Fruit fly (Drosophila melanogaster) whole organism, embryonic: ENCODE data around the gene CG18135.
A peak's percentile ranks its signal among the peaks of the same experiment; 100 is the strongest.

Experiments used
- Adf1 ChIP-seq: fragments of 200-800 bp; sonication (Bioruptor generic); IDR thresholded peaks from 2 replicates; pipeline ENCODE4 v1.3.6; 2022; ENCODE audit warnings: missing biosample characterization, missing genetic modification characterization
- B-H2 ChIP-seq: fragments of 200-800 bp; sonication (Bioruptor generic); optimal IDR thresholded peaks from 2 replicates; lab custom pipeline; 2018; ENCODE audit warnings: missing biosample characterization, mild to moderate bottlenecking, missing genetic modification characterization
- CG10979 ChIP-seq: fragments of 200-800 bp; sonication (Bioruptor generic); optimal IDR thresholded peaks from 2 replicates; lab custom pipeline; 2018; ENCODE audit warnings: missing biosample characterization, mild to moderate bottlenecking, missing genetic modification characterization, moderate library complexity
- CG11723 ChIP-seq: fragments of 200-800 bp; sonication (Bioruptor generic); optimal IDR thresholded peaks from 2 replicates; lab custom pipeline; 2017; ENCODE audit warnings: missing biosample characterization, mild to moderate bottlenecking, missing genetic modification characterization
- CG15601 ChIP-seq: fragments of 200-800 bp; sonication (Bioruptor generic); optimal IDR thresholded peaks from 3 replicates; lab custom pipeline; 2019; ENCODE audit warnings: missing biosample characterization, mild to moderate bottlenecking, missing genetic modification characterization, moderate library complexity
- CG16779 ChIP-seq: fragments of 200-800 bp; sonication (Bioruptor generic); IDR thresholded peaks from 2 replicates; pipeline ENCODE4 v1.3.6; 2022; ENCODE audit warnings: missing biosample characterization, missing genetic modification characterization
- CG17186 ChIP-seq: fragments of 200-800 bp; sonication (Bioruptor generic); optimal IDR thresholded peaks from 3 replicates; lab custom pipeline; 2017; ENCODE audit warnings: missing biosample characterization, missing genetic modification reagents, missing genetic modification characterization
- CG17385 ChIP-seq: fragments of 200-800 bp; sonication (Bioruptor generic); optimal IDR thresholded peaks from 3 replicates; lab custom pipeline; 2018; ENCODE audit warnings: missing biosample characterization, mild to moderate bottlenecking, missing genetic modification characterization
- CG31224 ChIP-seq: fragments of 200-800 bp; sonication (Bioruptor generic); IDR thresholded peaks from 2 replicates; pipeline ENCODE4 v1.3.6; 2022; ENCODE audit warnings: missing biosample characterization, missing genetic modification characterization
- CG31365 ChIP-seq: fragments of 200-800 bp; sonication (Bioruptor generic); optimal IDR thresholded peaks from 2 replicates; lab custom pipeline; 2018; ENCODE audit warnings: missing biosample characterization, mild to moderate bottlenecking, missing genetic modification characterization
- CG32532 ChIP-seq: fragments of 200-800 bp; sonication (Bioruptor generic); IDR thresholded peaks from 2 replicates; pipeline ENCODE4 v1.3.6; 2022; ENCODE audit warnings: missing biosample characterization, missing genetic modification characterization
- CG32772 ChIP-seq: fragments of 200-800 bp; sonication (Bioruptor generic); IDR thresholded peaks from 2 replicates; pipeline ENCODE4 v1.3.6; 2022; ENCODE audit warnings: missing biosample characterization, missing genetic modification characterization
- CG3726 ChIP-seq: fragments of 200-800 bp; sonication (Bioruptor generic); IDR thresholded peaks from 3 replicates; pipeline ENCODE4, ENCODE4 v1.3.6; 2022; ENCODE audit warnings: missing biosample characterization, missing genetic modification characterization
- CG6272 ChIP-seq: fragments of 200-800 bp; sonication (Bioruptor generic); IDR thresholded peaks from 2 replicates; pipeline ENCODE4 v1.3.6; 2022; ENCODE audit warnings: missing biosample characterization, missing genetic modification characterization
- CG7987 ChIP-seq: fragments of 200-800 bp; sonication (Bioruptor generic); optimal IDR thresholded peaks from 2 replicates; lab custom pipeline; 2018; ENCODE audit warnings: missing biosample characterization, mild to moderate bottlenecking, missing genetic modification characterization, moderate library complexity
- CG9437 ChIP-seq: fragments of 200-800 bp; sonication (Bioruptor generic); optimal IDR thresholded peaks from 2 replicates; lab custom pipeline; 2018; ENCODE audit warnings: missing biosample characterization, mild to moderate bottlenecking, missing genetic modification characterization
- CkIIα-i1 ChIP-seq: fragments of 200-800 bp; sonication (Bioruptor generic); IDR thresholded peaks from 2 replicates; pipeline ENCODE4 v1.3.6; 2022; ENCODE audit warnings: missing biosample characterization, missing genetic modification characterization
- D19A ChIP-seq: fragments of 200-800 bp; optimal IDR thresholded peaks from 3 replicates; lab custom pipeline; 2019; ENCODE audit warnings: missing biosample characterization, mild to moderate bottlenecking, missing genetic modification characterization, moderate library complexity
- ERR ChIP-seq: fragments of 200-800 bp; sonication (Bioruptor generic); optimal IDR thresholded peaks from 2 replicates; lab custom pipeline; 2016; ENCODE audit warnings: missing biosample characterization, missing genetic modification characterization
- HLH4C ChIP-seq: fragments of 200-800 bp; sonication (Bioruptor generic); IDR thresholded peaks from 3 replicates; pipeline ENCODE4 v1.3.6; 2022; ENCODE audit warnings: missing biosample characterization, missing genetic modification characterization; ENCODE audit not compliant: partially characterized antibody
- Max ChIP-seq: fragments of 200-800 bp; sonication (Bioruptor generic); optimal IDR thresholded peaks from 2 replicates; lab custom pipeline; 2016; ENCODE audit warnings: missing biosample characterization, mild to moderate bottlenecking, missing genetic modification characterization
- Nf-YB ChIP-seq: fragments of 200-800 bp; sonication (Bioruptor generic); optimal IDR thresholded peaks from 3 replicates; lab custom pipeline; 2019; ENCODE audit warnings: missing biosample characterization, mild to moderate bottlenecking, missing genetic modification characterization, moderate library complexity
- Spps ChIP-seq: fragments of 200-800 bp; sonication (Bioruptor generic); optimal IDR thresholded peaks from 2 replicates; lab custom pipeline; 2018; ENCODE audit warnings: missing biosample characterization, mild to moderate bottlenecking, missing genetic modification characterization
- al ChIP-seq: fragments of 200-800 bp; sonication (Bioruptor generic); IDR thresholded peaks from 2 replicates; pipeline ENCODE4 v1.3.6; 2022; ENCODE audit warnings: missing biosample characterization, missing genetic modification characterization
- amos ChIP-seq: fragments of 200-800 bp; sonication (Bioruptor generic); IDR thresholded peaks from 2 replicates; pipeline ENCODE4 v1.3.6; 2022; ENCODE audit warnings: missing biosample characterization, missing genetic modification characterization; ENCODE audit not compliant: partially characterized antibody
- ash1 ChIP-seq: fragments of 200-800 bp; sonication (Bioruptor generic); optimal IDR thresholded peaks from 2 replicates; lab custom pipeline; 2018; ENCODE audit warnings: missing biosample characterization, mild to moderate bottlenecking, missing genetic modification characterization
- chinmo ChIP-seq: fragments of 200-800 bp; sonication (Bioruptor generic); IDR thresholded peaks from 4 replicates; pipeline ENCODE4 v1.3.6; 2022; ENCODE audit warnings: missing biosample characterization, missing genetic modification characterization; ENCODE audit not compliant: partially characterized antibody
- chn ChIP-seq: fragments of 200-800 bp; sonication (Bioruptor generic); optimal IDR thresholded peaks from 2 replicates; lab custom pipeline; 2016; ENCODE audit warnings: missing biosample characterization, missing genetic modification characterization
- ci ChIP-seq: fragments of 200-800 bp; sonication (Bioruptor generic); IDR thresholded peaks from 3 replicates; pipeline ENCODE4 v1.3.6; 2022; ENCODE audit warnings: missing biosample characterization, missing genetic modification characterization
- crol ChIP-seq: fragments of 200-800 bp; sonication (Bioruptor generic); IDR thresholded peaks from 2 replicates; pipeline ENCODE4 v1.3.6; 2022; ENCODE audit warnings: missing biosample characterization, missing genetic modification characterization
- dmrt99B ChIP-seq: fragments of 200-800 bp; sonication (Bioruptor generic); optimal IDR thresholded peaks from 2 replicates; lab custom pipeline; 2018; ENCODE audit warnings: missing biosample characterization, mild to moderate bottlenecking, missing genetic modification characterization, moderate library complexity
- eve ChIP-seq, 2 experiments: fragments of >200 bp; optimal IDR thresholded peaks; 2 replicates each; lab custom pipeline; 2017; ENCODE audit warnings: missing biosample characterization in 2 of 2, missing genetic modification characterization in 2 of 2
- exex ChIP-seq: fragments of 200-800 bp; sonication (Bioruptor generic); optimal IDR thresholded peaks from 4 replicates; lab custom pipeline; 2018; ENCODE audit warnings: missing biosample characterization, mild to moderate bottlenecking, missing genetic modification characterization, moderate library complexity
- gem ChIP-seq: fragments of 200-800 bp; sonication (Bioruptor generic); optimal IDR thresholded peaks from 2 replicates; lab custom pipeline; 2019; ENCODE audit warnings: missing biosample characterization, mild to moderate bottlenecking, missing genetic modification characterization, moderate library complexity
- jing ChIP-seq: fragments of 200-800 bp; sonication (Bioruptor generic); optimal IDR thresholded peaks from 2 replicates; lab custom pipeline; 2018; ENCODE audit warnings: missing biosample characterization, mild to moderate bottlenecking, missing genetic modification characterization
- lmd ChIP-seq: fragments of 200-800 bp; sonication (Bioruptor generic); IDR thresholded peaks from 2 replicates; pipeline ENCODE4 v1.3.6; 2022; ENCODE audit warnings: missing biosample characterization, missing genetic modification characterization
- mam ChIP-seq: fragments of 200-800 bp; sonication (Bioruptor generic); optimal IDR thresholded peaks from 3 replicates; lab custom pipeline; 2016; ENCODE audit warnings: missing biosample characterization, missing genetic modification characterization
- pho ChIP-seq: fragments of 200-800 bp; sonication (Bioruptor generic); optimal IDR thresholded peaks from 2 replicates; lab custom pipeline; 2016; ENCODE audit warnings: missing biosample characterization, missing genetic modification characterization
- phol ChIP-seq: fragments of 200-800 bp; sonication (Bioruptor generic); optimal IDR thresholded peaks from 3 replicates; lab custom pipeline; 2018; ENCODE audit warnings: missing biosample characterization, mild to moderate bottlenecking, missing genetic modification characterization, moderate library complexity
- ranshi ChIP-seq: fragments of 200-800 bp; sonication (Bioruptor generic); IDR thresholded peaks from 2 replicates; pipeline ENCODE4 v1.3.6; 2022; ENCODE audit warnings: missing biosample characterization, missing genetic modification characterization
- row ChIP-seq: fragments of 200-800 bp; sonication (Bioruptor generic); IDR thresholded peaks from 3 replicates; pipeline ENCODE4 v1.3.6; 2022; ENCODE audit warnings: missing biosample characterization, missing genetic modification characterization
- salm ChIP-seq: fragments of 200-800 bp; sonication (Bioruptor generic); optimal IDR thresholded peaks from 2 replicates; lab custom pipeline; 2018; ENCODE audit warnings: missing biosample characterization, mild to moderate bottlenecking, missing genetic modification characterization
- sens ChIP-seq: fragments of 200-800 bp; sonication (Bioruptor generic); peaks from one replicate; lab custom pipeline; 2016; ENCODE audit warnings: missing biosample characterization, missing genetic modification characterization
- sna ChIP-seq: fragments of 200-800 bp; sonication (Bioruptor generic); IDR thresholded peaks from 2 replicates; pipeline ENCODE4 v1.3.6; 2022; ENCODE audit warnings: missing biosample characterization, missing genetic modification characterization; ENCODE audit not compliant: partially characterized antibody
- sr ChIP-seq: fragments of 200-800 bp; sonication (Bioruptor generic); IDR thresholded peaks from 3 replicates; pipeline ENCODE4 v1.3.6; 2022; ENCODE audit warnings: missing biosample characterization, missing genetic modification characterization
- vvl ChIP-seq: fragments of 200-800 bp; sonication (Bioruptor generic); IDR thresholded peaks from 2 replicates; pipeline ENCODE4 v1.3.6; 2022; ENCODE audit warnings: missing biosample characterization, missing genetic modification characterization

Gene CG18135

dm6 chr3L:19016133-19016804 lies 18.2 kb upstream of the CG18135 start (continued):
- TF ChIP-seq CG32772 (GFP tag; lab: Robert Waterston, UW), result no peak
- no peak for TF ChIP-seq Adf1 (GFP tag; lab: Robert Waterston, UW)
- TF ChIP-seq eve (GFP tag; optimal IDR thresholded peaks at IDR 0.05; lab: Kevin White, UChicago), result no peak
- TF ChIP-seq CkIIα-i1 (GFP tag; lab: Robert Waterston, UW), result no peak
- no peak for TF ChIP-seq ERR (GFP tag; lab: Kevin White, UChicago)
- no peak for TF ChIP-seq amos
- no peak for TF ChIP-seq chn (GFP tag; lab: Kevin White, UChicago)
- TF ChIP-seq CG7987 (GFP tag; lab: Kevin White, UChicago), result no peak
- TF ChIP-seq dmrt99B, result peak; percentile 54
- peak; percentile 44; the same call in 1 of the 2 replicates for TF ChIP-seq lmd (GFP tag; lab: Robert Waterston, UW)
- TF ChIP-seq mam (GFP tag; lab: Kevin White, UChicago), result peak; percentile 1
- peak; percentile 66 for TF ChIP-seq gem
- no peak for TF ChIP-seq B-H2 (GFP tag; lab: Kevin White, UChicago)
- TF ChIP-seq CG15601, result no peak
- TF ChIP-seq pho, result no peak
- no peak for TF ChIP-seq CG6272 (GFP tag; lab: Robert Waterston, UW)
- TF ChIP-seq sr (GFP tag; lab: Robert Waterston, UW), result peak; percentile 49; the same call in 1 of the 3 replicates
- 0 out of 3 replicates have a peak, but pooled peaks have one; percentile 18 for TF ChIP-seq ci (GFP tag; lab: Robert Waterston, UW)
- TF ChIP-seq CG16779 (GFP tag; lab: Robert Waterston, UW), result no peak
- no peak for TF ChIP-seq CG10979 (tag; lab: Kevin White, UChicago)
- no peak for TF ChIP-seq HLH4C (GFP tag; lab: Robert Waterston, UW)
- TF ChIP-seq ranshi, result 0 out of 2 replicates have a peak, but pooled peaks have one; percentile 11
- peak; percentile 73 for TF ChIP-seq row (GFP tag; lab: Robert Waterston, UW)
- TF ChIP-seq Nf-YB, result no peak
- no peak for TF ChIP-seq Spps (tag; lab: Kevin White, UChicago)
- no peak for TF ChIP-seq CG31365 (tag; lab: Kevin White, UChicago)
- TF ChIP-seq sna, result 0 out of 2 replicates have a peak, but pooled peaks have one; percentile 36
- TF ChIP-seq al (GFP tag; lab: Robert Waterston, UW), result 0 out of 2 replicates have a peak, but pooled peaks have one; percentile 22
- TF ChIP-seq sens (GFP tag; lab: Kevin White, UChicago), result peak; percentile 81
- no peak for TF ChIP-seq CG3726
- TF ChIP-seq CG17385 (GFP tag; lab: Kevin White, UChicago), result peak; percentile 14
- 0 out of 2 replicates have a peak, but pooled peaks have one; percentile 39 for TF ChIP-seq CG32532 (GFP tag; lab: Robert Waterston, UW)
- TF ChIP-seq exex (tag; lab: Kevin White, UChicago), result no peak
- no peak for TF ChIP-seq CG17186
- no peak for TF ChIP-seq CG11723
- TF ChIP-seq CG9437 (GFP tag; lab: Kevin White, UChicago), result peak; percentile 22
- TF ChIP-seq jing (GFP tag; lab: Kevin White, UChicago), result no peak
- TF ChIP-seq chinmo (GFP tag; lab: Robert Waterston, UW), result peak; percentile 75; the same call in 2 of the 4 replicates
- TF ChIP-seq ash1 (GFP tag; lab: Kevin White, UChicago), result no peak
- peak; percentile 86 for TF ChIP-seq crol (GFP tag; lab: Robert Waterston, UW)
- peak; percentile 5 for TF ChIP-seq salm
- peak; percentile 6 for TF ChIP-seq phol
- peak; percentile 88 for TF ChIP-seq D19A (tag; lab: Kevin White, UChicago)
- TF ChIP-seq Max, result no peak
- TF ChIP-seq vvl (GFP tag; lab: Robert Waterston, UW), result peak; percentile 48; the same call in 1 of the 2 replicates
- TF ChIP-seq CG31224 (GFP tag; lab: Robert Waterston, UW), result no peak
